Worm (Caenorhabditis elegans): ENCODE data around the gene ctsa-3.1.
A peak's percentile ranks its signal among the peaks of the same experiment; 100 is the strongest.

ctsa-3.1 gene

DNA sequence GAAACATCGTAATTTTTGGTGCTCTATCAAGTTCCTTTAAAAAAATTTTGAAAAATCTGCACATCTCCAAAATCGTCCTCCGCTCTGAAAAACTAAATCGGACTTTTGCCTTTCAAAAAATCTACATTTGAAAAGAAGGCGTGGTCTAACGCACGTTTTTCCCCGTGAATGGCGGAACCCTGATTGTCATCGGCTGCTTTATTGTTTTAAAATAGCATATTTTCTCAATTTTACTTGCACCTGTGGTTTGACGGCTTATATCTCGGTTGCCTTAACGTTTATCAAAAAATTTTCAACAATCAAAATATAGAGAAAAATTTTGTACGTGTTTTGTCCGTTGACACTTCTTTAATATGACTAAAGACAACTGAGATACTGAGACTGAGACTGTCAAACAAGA, 702 bp upstream of the ctsa-3.1 start:
- TF ChIP-seq daf-12 (tag; optimal IDR thresholded peaks at IDR 0.05) (no peak), snpc-4 (tag; optimal IDR thresholded peaks at IDR 0.05) (peak; percentile 67)

DNA sequence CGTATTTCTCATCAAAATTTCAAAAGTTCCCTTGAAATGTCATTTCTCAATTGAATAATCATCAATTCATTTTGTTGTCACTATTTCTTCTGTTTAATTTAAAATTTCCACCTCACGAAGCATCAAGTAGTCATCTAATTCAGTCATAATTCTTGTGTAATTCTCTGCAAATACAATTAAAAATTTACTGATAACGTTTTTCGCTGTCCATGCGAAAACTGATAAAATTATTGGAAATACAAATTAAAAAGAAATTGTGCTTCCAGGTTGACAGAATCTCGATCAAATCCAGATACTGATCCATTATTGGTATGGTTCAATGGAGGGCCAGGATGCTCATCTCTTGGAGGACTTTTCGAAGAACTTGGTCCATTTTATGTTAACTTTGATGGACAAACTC, 621 bp downstream of the ctsa-3.1 start:
- TF ChIP-seq eor-1 (tag; optimal IDR thresholded peaks at IDR 0.05) (no peak), elt-2 (tag; optimal IDR thresholded peaks at IDR 0.05) (peak; percentile 62), ztf-11 (tag; optimal IDR thresholded peaks at IDR 0.05) (no peak), hmg-11 (tag; optimal IDR thresholded peaks at IDR 0.05) (no peak), elt-1 (tag; optimal IDR thresholded peaks at IDR 0.05) (no peak), fos-1 (tag; optimal IDR thresholded peaks at IDR 0.05) (no peak), ZK546.5 (tag; optimal IDR thresholded peaks at IDR 0.05) (no peak), ceh-82 (tag; optimal IDR thresholded peaks at IDR 0.05) (no peak), pqm-1 (tag; optimal IDR thresholded peaks at IDR 0.05) (peak; percentile 26), pha-4 (tag; optimal IDR thresholded peaks at IDR 0.05) (peak; percentile 11), R02D3.7 (tag; optimal IDR thresholded peaks at IDR 0.05) (no peak), tbx-2 (tag; optimal IDR thresholded peaks at IDR 0.05) (no peak), nhr-43 (tag; optimal IDR thresholded peaks at IDR 0.05; ENCODE audit: poor library complexity, severe bottlenecking) (no peak), daf-12 (tag; optimal IDR thresholded peaks at IDR 0.05) (no peak)

DNA sequence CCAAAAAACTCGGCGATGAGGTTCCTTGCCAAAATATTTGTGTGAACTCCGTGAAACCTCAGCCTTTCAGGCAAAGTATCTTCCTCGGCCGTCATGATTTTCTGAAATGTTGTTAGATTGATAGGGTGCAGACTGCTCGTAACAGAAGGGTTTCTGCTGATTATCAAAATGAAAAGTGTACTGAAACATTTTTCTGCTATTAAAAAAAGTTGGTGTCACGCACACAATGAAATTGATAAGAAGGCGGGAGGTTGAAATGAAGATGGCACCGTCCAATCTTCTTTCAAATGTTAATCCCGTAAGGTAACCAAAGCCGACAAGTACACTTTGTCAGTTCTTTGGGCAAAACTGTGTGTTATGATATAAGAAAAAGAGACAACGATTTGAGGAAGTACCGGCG, 4.3 kb downstream of the ctsa-3.1 start:
- TF ChIP-seq R02D3.7 (tag; optimal IDR thresholded peaks at IDR 0.05) (no peak), elt-2 (tag; optimal IDR thresholded peaks at IDR 0.05) (peak; percentile 58), pqm-1 (tag; optimal IDR thresholded peaks at IDR 0.05) (peak; percentile 21), snpc-4 (tag; optimal IDR thresholded peaks at IDR 0.05) (no peak), nhr-23 (tag; optimal IDR thresholded peaks at IDR 0.05) (no peak)

DNA sequence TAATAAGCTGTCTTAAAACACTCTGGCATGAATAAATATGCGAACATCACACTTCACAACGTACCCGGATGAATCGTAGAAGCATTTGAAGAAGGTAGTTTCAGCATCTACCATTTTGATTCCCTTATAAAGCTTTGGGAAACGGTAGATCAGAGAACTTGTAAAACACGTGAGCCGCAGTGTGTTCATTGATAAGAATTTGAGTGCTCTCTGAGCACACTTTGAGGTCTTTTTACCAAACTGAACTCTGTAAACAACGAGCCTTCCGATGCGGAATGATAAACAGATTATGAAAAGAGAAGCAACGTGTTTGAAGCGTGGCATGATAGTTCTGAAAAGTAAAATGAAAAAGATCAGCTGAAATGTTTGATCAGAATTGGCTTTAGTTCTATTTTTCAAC, 5.6 kb downstream of the ctsa-3.1 start, which contains the start of gene aqp-1:
Gene aqp-1, minus strand, starts transcription at position 102 of the 400 bp plus-strand sequence.
- TF ChIP-seq sea-2 (GFP tag; optimal IDR thresholded peaks at IDR 0.05) (no peak), nhr-12 (tag; optimal IDR thresholded peaks at IDR 0.05) (no peak), nhr-76 (tag; optimal IDR thresholded peaks at IDR 0.05) (no peak), pqm-1 (tag; optimal IDR thresholded peaks at IDR 0.05) (peak; percentile 93), nhr-23 (tag; optimal IDR thresholded peaks at IDR 0.05) (no peak), fkh-10 (GFP tag; optimal IDR thresholded peaks at IDR 0.05) (no peak), jun-1 (tag; optimal IDR thresholded peaks at IDR 0.05) (peak; percentile 49), mml-1 (tag; optimal IDR thresholded peaks at IDR 0.05) (no peak), skn-1 (tag; optimal IDR thresholded peaks at IDR 0.05) (no peak), unc-39 (tag; optimal IDR thresholded peaks at IDR 0.05) (no peak), elt-2 (tag; optimal IDR thresholded peaks at IDR 0.05) (peak; percentile 92), ztf-11 (tag; optimal IDR thresholded peaks at IDR 0.05) (no peak), ztf-4 (tag; optimal IDR thresholded peaks at IDR 0.05) (no peak), nhr-25 (tag; optimal IDR thresholded peaks at IDR 0.05) (no peak), lin-39 (tag; optimal IDR thresholded peaks at IDR 0.05) (no peak), daf-12 (tag; optimal IDR thresholded peaks at IDR 0.05) (no peak), ceh-82 (tag; optimal IDR thresholded peaks at IDR 0.05) (no peak), ceh-16 (tag; optimal IDR thresholded peaks at IDR 0.05) (no peak), egl-27 (tag; optimal IDR thresholded peaks at IDR 0.05) (no peak), tbx-2 (tag; optimal IDR thresholded peaks at IDR 0.05) (no peak), snpc-4 (tag; optimal IDR thresholded peaks at IDR 0.05) (no peak), pha-4 (tag; optimal IDR thresholded peaks at IDR 0.05) (peak; percentile 83), elt-3 (tag; optimal IDR thresholded peaks at IDR 0.05) (no peak), aly-2 (tag; optimal IDR thresholded peaks at IDR 0.05) (no peak), R02D3.7 (tag; optimal IDR thresholded peaks at IDR 0.05) (no peak), nhr-43 (tag; optimal IDR thresholded peaks at IDR 0.05; ENCODE audit: poor library complexity, severe bottlenecking) (no peak), ama-1 (optimal IDR thresholded peaks at IDR 0.05) (peak; percentile 33), egl-5 (tag; optimal IDR thresholded peaks at IDR 0.05) (no peak), ZK546.5 (tag; optimal IDR thresholded peaks at IDR 0.05) (no peak)

DNA sequence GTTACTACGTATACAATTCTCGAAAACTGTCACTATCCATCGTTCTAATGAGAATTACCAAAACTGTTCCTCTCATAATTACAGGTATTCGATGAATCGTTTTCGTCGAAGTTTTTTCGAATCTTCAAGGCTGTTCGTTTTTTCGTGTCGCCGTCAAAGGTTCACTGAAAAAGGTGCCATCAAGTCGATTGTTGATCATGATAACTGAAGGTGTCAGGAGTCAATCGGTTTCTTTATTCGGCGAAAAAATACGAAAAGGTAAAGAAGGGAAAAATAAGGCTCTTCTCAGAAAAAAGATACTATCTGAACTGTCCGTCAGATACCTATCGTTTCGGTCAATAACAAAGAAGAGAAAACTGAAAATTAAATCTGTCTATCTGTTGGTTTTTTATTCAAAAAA, 6.1 kb downstream of the ctsa-3.1 start:
- TF ChIP-seq elt-1 (tag; optimal IDR thresholded peaks at IDR 0.05) (peak; percentile 77), mdl-1 (tag; optimal IDR thresholded peaks at IDR 0.05) (no peak)

Measured in whole organism, L3 larva.